Fruit fly (Drosophila melanogaster) whole organism, prepupa: ENCODE measurements around the gene CG6574.

Experiments used
- Blimp-1 ChIP-seq: fragments of 200-800 bp; sonication (Bioruptor generic); optimal IDR thresholded peaks from 3 replicates; lab custom pipeline; 2017; ENCODE audit warnings: missing biosample characterization, missing genetic modification characterization, mild to moderate bottlenecking, moderate library complexity, missing genetic modification reagents
- CG10669 ChIP-seq: fragments of 200-800 bp; sonication (Bioruptor generic); optimal IDR thresholded peaks from 3 replicates; lab custom pipeline; 2018; ENCODE audit warnings: missing biosample characterization, mild to moderate bottlenecking, missing genetic modification characterization, moderate library complexity
- CG11294 ChIP-seq: fragments of 200-800 bp; sonication (Bioruptor generic); IDR thresholded peaks from 2 replicates; pipeline ENCODE4 v1.3.6; 2022; ENCODE audit warnings: missing biosample characterization, missing genetic modification characterization
- CG1621 ChIP-seq: fragments of 200-800 bp; sonication (Bioruptor generic); optimal IDR thresholded peaks from 3 replicates; lab custom pipeline; 2018; ENCODE audit warnings: missing biosample characterization, mild to moderate bottlenecking, missing genetic modification characterization
- CG3032 ChIP-seq: fragments of 200-800 bp; optimal IDR thresholded peaks from 2 replicates; lab custom pipeline; 2019; ENCODE audit warnings: missing biosample characterization, mild to moderate bottlenecking, missing genetic modification characterization, moderate library complexity
- CG31627 ChIP-seq: fragments of 200-800 bp; sonication (Bioruptor generic); optimal IDR thresholded peaks from 3 replicates; lab custom pipeline; 2016; ENCODE audit warnings: missing biosample characterization, missing genetic modification characterization
- CG32006 ChIP-seq: fragments of 200-800 bp; sonication (Bioruptor generic); optimal IDR thresholded peaks from 3 replicates; lab custom pipeline; 2017; ENCODE audit warnings: missing biosample characterization, mild to moderate bottlenecking, missing genetic modification characterization
- CG34406 ChIP-seq: fragments of 200-800 bp; sonication (Bioruptor generic); optimal IDR thresholded peaks from 3 replicates; lab custom pipeline; 2016; ENCODE audit warnings: missing biosample characterization, missing genetic modification characterization
- CG3919 ChIP-seq: fragments of 200-800 bp; sonication (Bioruptor generic); optimal IDR thresholded peaks from 3 replicates; lab custom pipeline; 2016; ENCODE audit warnings: missing biosample characterization, missing genetic modification characterization
- CG4318 ChIP-seq: fragments of 200-800 bp; sonication (Bioruptor generic); optimal IDR thresholded peaks from 3 replicates; lab custom pipeline; 2017; ENCODE audit warnings: missing biosample characterization, mild to moderate bottlenecking, missing genetic modification characterization
- CG6163 ChIP-seq: fragments of 200-800 bp; sonication (Bioruptor generic); IDR thresholded peaks from 3 replicates; pipeline ENCODE4 v1.3.6; 2022; ENCODE audit warnings: missing biosample characterization, missing genetic modification characterization
- CG6276 ChIP-seq: fragments of 200-800 bp; sonication (Bioruptor generic); optimal IDR thresholded peaks from 2 replicates; lab custom pipeline; 2017; ENCODE audit warnings: missing biosample characterization, mild to moderate bottlenecking, missing genetic modification characterization
- CG6792 ChIP-seq: fragments of 200-800 bp; sonication (Bioruptor generic); optimal IDR thresholded peaks from 3 replicates; lab custom pipeline; 2016; ENCODE audit warnings: missing biosample characterization, missing genetic modification characterization
- CG6808 ChIP-seq: fragments of 200-800 bp; sonication (Bioruptor generic); optimal IDR thresholded peaks from 3 replicates; lab custom pipeline; 2017; ENCODE audit warnings: missing biosample characterization, missing genetic modification characterization, mild to moderate bottlenecking, moderate library complexity, missing genetic modification reagents
- CG6854 ChIP-seq: fragments of 200-800 bp; sonication (Bioruptor generic); optimal IDR thresholded peaks from 2 replicates; lab custom pipeline; 2017; ENCODE audit warnings: missing biosample characterization, mild to moderate bottlenecking, missing genetic modification characterization
- CG7368 ChIP-seq: fragments of 200-800 bp; sonication (Bioruptor generic); optimal IDR thresholded peaks from 3 replicates; lab custom pipeline; 2016; ENCODE audit warnings: missing biosample characterization, missing genetic modification characterization
- CG8119 ChIP-seq: fragments of 200-800 bp; sonication (Bioruptor generic); IDR thresholded peaks from 3 replicates; pipeline ENCODE4 v1.3.6; 2022; ENCODE audit warnings: missing biosample characterization, missing genetic modification characterization
- CG8319 ChIP-seq: fragments of 200-800 bp; sonication (Bioruptor generic); optimal IDR thresholded peaks from 3 replicates; lab custom pipeline; 2016; ENCODE audit warnings: missing biosample characterization, missing genetic modification characterization
- CG8632 ChIP-seq: fragments of 200-800 bp; sonication (Bioruptor generic); optimal IDR thresholded peaks from 3 replicates; lab custom pipeline; 2016; ENCODE audit warnings: missing biosample characterization, missing genetic modification characterization
- CG9139 ChIP-seq: fragments of 200-800 bp; sonication (Bioruptor generic); optimal IDR thresholded peaks from 3 replicates; lab custom pipeline; 2017; ENCODE audit warnings: missing biosample characterization, mild to moderate bottlenecking, missing genetic modification characterization
- Eip75B ChIP-seq: fragments of 200-800 bp; sonication (Bioruptor generic); optimal IDR thresholded peaks from 3 replicates; lab custom pipeline; 2016; ENCODE audit warnings: missing biosample characterization, missing genetic modification characterization
- Eip78C ChIP-seq: fragments of 200-800 bp; sonication (Bioruptor generic); peaks from one replicate; lab custom pipeline; 2016; ENCODE audit warnings: missing biosample characterization, missing genetic modification characterization
- Eip93F ChIP-seq: fragments of 200-800 bp; sonication (Bioruptor generic); optimal IDR thresholded peaks from 2 replicates; lab custom pipeline; 2016; ENCODE audit warnings: missing biosample characterization, mild to moderate bottlenecking, missing genetic modification characterization
- Ets21C ChIP-seq: fragments of 200-800 bp; sonication (Bioruptor generic); optimal IDR thresholded peaks from 3 replicates; lab custom pipeline; 2016; ENCODE audit warnings: missing biosample characterization, missing genetic modification characterization
- Ets96B ChIP-seq: fragments of 200-800 bp; optimal IDR thresholded peaks from 2 replicates; lab custom pipeline; 2019; ENCODE audit warnings: missing biosample characterization, mild to moderate bottlenecking, missing genetic modification characterization, moderate library complexity
- Gug ChIP-seq: fragments of 200-800 bp; sonication (Bioruptor generic); IDR thresholded peaks from 2 replicates; pipeline ENCODE4 v1.3.6; 2022; ENCODE audit warnings: missing biosample characterization, missing genetic modification characterization
- Hr38 ChIP-seq: sonication (Bioruptor generic); optimal IDR thresholded peaks from 2 replicates; lab custom pipeline; 2016; ENCODE audit warnings: missing biosample characterization, missing genetic modification characterization
- Hr4 ChIP-seq: fragments of 200-800 bp; sonication (Bioruptor generic); optimal IDR thresholded peaks from 3 replicates; lab custom pipeline; 2016; ENCODE audit warnings: missing biosample characterization, missing genetic modification characterization
- Lpt ChIP-seq: fragments of 200-800 bp; sonication (Bioruptor generic); optimal IDR thresholded peaks from 3 replicates; lab custom pipeline; 2016; ENCODE audit warnings: missing biosample characterization, missing genetic modification characterization
- Met ChIP-seq: fragments of 200-800 bp; sonication (Bioruptor generic); optimal IDR thresholded peaks from 3 replicates; lab custom pipeline; 2016; ENCODE audit warnings: missing biosample characterization, missing genetic modification characterization
- Smox ChIP-seq: fragments of 200-800 bp; sonication (Bioruptor generic); optimal IDR thresholded peaks from 3 replicates; lab custom pipeline; 2016; ENCODE audit warnings: missing biosample characterization, missing genetic modification characterization
- Sox14 ChIP-seq: fragments of 200-800 bp; sonication (Bioruptor generic); optimal IDR thresholded peaks from 3 replicates; lab custom pipeline; 2016; ENCODE audit warnings: missing biosample characterization, missing genetic modification characterization
- Sox15 ChIP-seq: fragments of 200-800 bp; sonication (Bioruptor generic); optimal IDR thresholded peaks from 3 replicates; lab custom pipeline; 2016; ENCODE audit warnings: missing biosample characterization, missing genetic modification characterization
- achi ChIP-seq: fragments of 200-800 bp; sonication (Bioruptor generic); optimal IDR thresholded peaks from 3 replicates; lab custom pipeline; 2016; ENCODE audit warnings: missing biosample characterization, missing genetic modification characterization
- acj6 ChIP-seq: fragments of 200-800 bp; sonication (Bioruptor generic); optimal IDR thresholded peaks from 3 replicates; lab custom pipeline; 2016; ENCODE audit warnings: missing biosample characterization, missing genetic modification characterization
- cyc ChIP-seq: fragments of 200-800 bp; sonication (Bioruptor generic); optimal IDR thresholded peaks from 3 replicates; lab custom pipeline; 2016; ENCODE audit warnings: missing biosample characterization, missing genetic modification characterization
- dac ChIP-seq: fragments of 200-800 bp; sonication (Bioruptor generic); optimal IDR thresholded peaks from 2 replicates; lab custom pipeline; 2017; ENCODE audit warnings: missing biosample characterization, mild to moderate bottlenecking, missing genetic modification characterization
- dsx ChIP-seq: fragments of 200-800 bp; optimal IDR thresholded peaks from 3 replicates; lab custom pipeline; 2019; ENCODE audit warnings: missing biosample characterization, mild to moderate bottlenecking, missing genetic modification characterization, moderate library complexity; ENCODE audit not compliant: poor library complexity, severe bottlenecking
- eg ChIP-seq: fragments of 200-800 bp; sonication (Bioruptor generic); IDR thresholded peaks from 3 replicates; pipeline ENCODE4 v1.3.6; 2022; ENCODE audit warnings: missing biosample characterization, missing genetic modification characterization
- esn ChIP-seq: fragments of 200-800 bp; sonication (Bioruptor generic); optimal IDR thresholded peaks from 2 replicates; lab custom pipeline; 2016; ENCODE audit warnings: missing biosample characterization, mild to moderate bottlenecking, missing genetic modification characterization, moderate library complexity
- fd59A ChIP-seq: fragments of 200-800 bp; sonication (Bioruptor generic); optimal IDR thresholded peaks from 2 replicates; lab custom pipeline; 2017; ENCODE audit warnings: missing biosample characterization, mild to moderate bottlenecking, missing genetic modification characterization, missing genetic modification reagents
- lz ChIP-seq: fragments of 200-800 bp; sonication (Bioruptor generic); optimal IDR thresholded peaks from 3 replicates; lab custom pipeline; 2016; ENCODE audit warnings: missing biosample characterization, missing genetic modification characterization
- net ChIP-seq: fragments of 200-800 bp; sonication (Bioruptor generic); optimal IDR thresholded peaks from 3 replicates; lab custom pipeline; 2016; ENCODE audit warnings: missing biosample characterization, missing genetic modification characterization
- salr ChIP-seq, 2 experiments: fragments of 200-800 bp; sonication (Bioruptor generic); optimal IDR thresholded peaks; 3 replicates each; lab custom pipeline; 2016 to 2018; ENCODE audit warnings: missing biosample characterization in 2 of 2, missing genetic modification characterization in 2 of 2, mild to moderate bottlenecking in 1 of 2
- spab ChIP-seq: fragments of 200-800 bp; sonication (Bioruptor generic); optimal IDR thresholded peaks from 2 replicates; lab custom pipeline; 2017; ENCODE audit warnings: missing biosample characterization, mild to moderate bottlenecking, missing genetic modification characterization, missing genetic modification reagents
- ss ChIP-seq, 2 experiments: fragments of 200-800 bp; sonication (Bioruptor generic); optimal IDR thresholded peaks; 2 replicates in 1 of 2; 3 replicates in 1 of 2; lab custom pipeline; 2017 to 2018; ENCODE audit warnings: mild to moderate bottlenecking in 2 of 2, missing biosample characterization in 2 of 2, missing genetic modification characterization in 2 of 2, moderate library complexity in 1 of 2
- vri ChIP-seq: fragments of 200-800 bp; sonication (Bioruptor generic); optimal IDR thresholded peaks from 3 replicates; lab custom pipeline; 2016; ENCODE audit warnings: missing biosample characterization, mild to moderate bottlenecking, missing genetic modification characterization

The CG6574 gene

dm6 chr3R:10834893-10835292 lies 27.9 kb downstream of the CG6574 start (continued):
- TF ChIP-seq fd59A (GFP tag; lab: Kevin White, UChicago): peak; percentile 93
- TF ChIP-seq CG8319: peak; percentile 92
- TF ChIP-seq CG8119 (GFP tag; lab: Robert Waterston, UW): peak; percentile 97
- peak; percentile 96 for TF ChIP-seq achi (GFP tag; lab: Kevin White, UChicago)
- no peak for TF ChIP-seq Hr38
- peak; percentile 95 for TF ChIP-seq CG6276 (GFP tag; lab: Kevin White, UChicago)
- TF ChIP-seq CG6163: peak; percentile 98
- TF ChIP-seq Gug (GFP tag; lab: Robert Waterston, UW): peak; percentile 88
- peak; percentile 86 for TF ChIP-seq Ets21C (GFP tag; lab: Kevin White, UChicago)
- peak; percentile 90 for TF ChIP-seq Sox15 (GFP tag; lab: Kevin White, UChicago)
- peak; percentile 95 to 98 for TF ChIP-seq ss (GFP tag; optimal IDR thresholded peaks at IDR 0.05; lab: Kevin White, UChicago)
- peak; percentile 93 for TF ChIP-seq dsx (GFP tag; lab: Kevin White, UChicago)
- peak; percentile 89 for TF ChIP-seq CG11294
- TF ChIP-seq Ets96B (tag; lab: Kevin White, UChicago): peak; percentile 95
- peak; percentile 88 to 93 for TF ChIP-seq salr (GFP tag; optimal IDR thresholded peaks at IDR 0.05; lab: Kevin White, UChicago)
- TF ChIP-seq CG8632 (GFP tag; lab: Kevin White, UChicago): peak; percentile 95
- TF ChIP-seq CG34406: peak; percentile 95
- TF ChIP-seq Lpt: peak; percentile 97
- TF ChIP-seq CG3032 (tag; lab: Kevin White, UChicago): peak; percentile 94
- peak; percentile 88 for TF ChIP-seq Blimp-1 (GFP tag; lab: Kevin White, UChicago)
- TF ChIP-seq CG32006 (GFP tag; lab: Kevin White, UChicago): peak; percentile 96
- TF ChIP-seq CG6854 (GFP tag; lab: Kevin White, UChicago): peak; percentile 96

dm6 chr3R:10832526-10833165 lies 30.1 kb downstream of the CG6574 start:
- TF ChIP-seq CG3919: peak; percentile 93
- no peak for TF ChIP-seq Sox15 (GFP tag; lab: Kevin White, UChicago)
- TF ChIP-seq CG34406: peak; percentile 28
- TF ChIP-seq ss (GFP tag; optimal IDR thresholded peaks at IDR 0.05; lab: Kevin White, UChicago): peak; percentile 83 to 91
- peak; percentile 73 for TF ChIP-seq fd59A (GFP tag; lab: Kevin White, UChicago)
- TF ChIP-seq CG6163: peak; percentile 97
- TF ChIP-seq Sox14 (GFP tag; lab: Kevin White, UChicago): peak; percentile 62
- TF ChIP-seq net: peak; percentile 55
- TF ChIP-seq Hr38: no peak
- no peak for TF ChIP-seq vri
- TF ChIP-seq dac: peak; percentile 68
- peak; percentile 94 for TF ChIP-seq Eip78C (GFP tag; lab: Kevin White, UChicago)
- peak; percentile 88 for TF ChIP-seq CG32006 (GFP tag; lab: Kevin White, UChicago)
- TF ChIP-seq lz (GFP tag; lab: Kevin White, UChicago): peak; percentile 20
- TF ChIP-seq CG9139 (GFP tag; lab: Kevin White, UChicago): peak; percentile 83
- TF ChIP-seq CG4318 (GFP tag; lab: Kevin White, UChicago): peak; percentile 76
- peak; percentile 92 for TF ChIP-seq CG3032 (tag; lab: Kevin White, UChicago)
- peak; percentile 92 for TF ChIP-seq Lpt
- peak; percentile 87 for TF ChIP-seq CG11294
- peak; percentile 9 for TF ChIP-seq Met (GFP tag; lab: Kevin White, UChicago)
- no peak for TF ChIP-seq CG31627
- peak; percentile 88 for TF ChIP-seq CG8119 (GFP tag; lab: Robert Waterston, UW)
- peak; percentile 83 for TF ChIP-seq Hr4
- peak; percentile 88 for TF ChIP-seq Gug (GFP tag; lab: Robert Waterston, UW)
- peak; percentile 43 for TF ChIP-seq CG6792 (GFP tag; lab: Kevin White, UChicago)
- TF ChIP-seq CG7368 (GFP tag; lab: Kevin White, UChicago): peak; percentile 73
- TF ChIP-seq spab (GFP tag; lab: Kevin White, UChicago): peak; percentile 90
- TF ChIP-seq Smox (GFP tag; lab: Kevin White, UChicago): no peak
- peak; percentile 89 for TF ChIP-seq CG10669 (GFP tag; lab: Kevin White, UChicago)
- peak; percentile 93 for TF ChIP-seq CG6808 (GFP tag; lab: Kevin White, UChicago)
- TF ChIP-seq eg (GFP tag; lab: Robert Waterston, UW): peak; percentile 95
- peak; percentile 88 for TF ChIP-seq Eip75B (GFP tag; lab: Kevin White, UChicago)
- TF ChIP-seq cyc (GFP tag; lab: Kevin White, UChicago): peak; percentile 43
- no peak for TF ChIP-seq Ets21C (GFP tag; lab: Kevin White, UChicago)
- no peak for TF ChIP-seq Eip93F (GFP tag; lab: Kevin White, UChicago)
- peak; percentile 18 for TF ChIP-seq CG1621
- peak; percentile 60 for TF ChIP-seq acj6 (GFP tag; lab: Kevin White, UChicago)
- TF ChIP-seq esn (GFP tag; lab: Kevin White, UChicago): no peak
